Worm (Caenorhabditis elegans) whole organism, mixed stage, embryonic: ENCODE data around the gene M163.1.

Experiments
- M03D4.4 ChIP-seq: sonication (generic microtip); optimal IDR thresholded peaks from 2 replicates; lab custom pipeline; 2017; ENCODE audit warnings: mild to moderate bottlenecking, missing genetic modification characterization, missing compliant biosample characterization
- bed-3 ChIP-seq: fragments of 200-800 bp; sonication (Bioruptor generic); optimal IDR thresholded peaks from 3 replicates; lab custom pipeline; 2018; ENCODE audit warnings: mild to moderate bottlenecking, missing genetic modification characterization, moderate library complexity, missing compliant biosample characterization
- blmp-1 ChIP-seq: fragments of 150-350 bp; optimal IDR thresholded peaks from 2 replicates; lab custom pipeline; 2014; ENCODE audit warnings: missing biosample characterization, missing genetic modification characterization
- ceh-39 ChIP-seq: fragments of 150-350 bp; optimal IDR thresholded peaks from 2 replicates; lab custom pipeline; 2014; ENCODE audit warnings: missing biosample characterization, missing genetic modification characterization
- ceh-43 ChIP-seq: fragments of 200-800 bp; sonication (Bioruptor generic); optimal IDR thresholded peaks from 2 replicates; lab custom pipeline; 2018; ENCODE audit warnings: mild to moderate bottlenecking, missing genetic modification characterization, moderate library complexity, missing compliant biosample characterization
- ceh-83 ChIP-seq: fragments of 200-800 bp; sonication (Bioruptor generic); optimal IDR thresholded peaks from 2 replicates; lab custom pipeline; 2018; ENCODE audit warnings: mild to moderate bottlenecking, missing genetic modification characterization, missing compliant biosample characterization
- cnd-1 ChIP-seq: fragments of 200-800 bp; sonication (Bioruptor generic); optimal IDR thresholded peaks from 2 replicates; lab custom pipeline; 2018; ENCODE audit warnings: mild to moderate bottlenecking, missing genetic modification characterization, missing compliant biosample characterization
- drap-1 ChIP-seq: fragments of 200-800 bp; sonication (Bioruptor generic); optimal IDR thresholded peaks from 3 replicates; lab custom pipeline; 2018; ENCODE audit warnings: mild to moderate bottlenecking, missing genetic modification characterization, missing compliant biosample characterization
- elt-1 ChIP-seq: sonication (generic microtip); optimal IDR thresholded peaks from 2 replicates; lab custom pipeline; 2017; ENCODE audit warnings: missing genetic modification characterization, mild to moderate bottlenecking, missing compliant biosample characterization, antibody characterized with exemption, moderate library complexity, borderline replicate concordance; ENCODE audit not compliant: insufficient read depth
- elt-3 ChIP-seq: fragments of 150-350 bp; optimal IDR thresholded peaks from 2 replicates; lab custom pipeline; 2014; ENCODE audit warnings: missing biosample characterization, missing genetic modification characterization
- flh-1 ChIP-seq: fragments of 200-800 bp; sonication (Bioruptor generic); optimal IDR thresholded peaks from 2 replicates; lab custom pipeline; 2018; ENCODE audit warnings: mild to moderate bottlenecking, missing genetic modification characterization, moderate library complexity, missing compliant biosample characterization
- ham-2 ChIP-seq: fragments of 200-800 bp; sonication (Bioruptor generic); optimal IDR thresholded peaks from 2 replicates; lab custom pipeline; 2018; ENCODE audit warnings: mild to moderate bottlenecking, missing genetic modification characterization, missing compliant biosample characterization
- lin-32 ChIP-seq: fragments of 200-800 bp; sonication (Bioruptor generic); optimal IDR thresholded peaks from 2 replicates; lab custom pipeline; 2018; ENCODE audit warnings: mild to moderate bottlenecking, missing genetic modification characterization, missing compliant biosample characterization
- lsy-2 ChIP-seq: fragments of 150-350 bp; optimal IDR thresholded peaks from 2 replicates; lab custom pipeline; 2014; ENCODE audit warnings: missing biosample characterization, missing genetic modification characterization
- mab-5 ChIP-seq: fragments of 150-350 bp; optimal IDR thresholded peaks from 2 replicates; lab custom pipeline; 2014; ENCODE audit warnings: missing biosample characterization, missing genetic modification characterization
- mep-1 ChIP-seq: fragments of 150-350 bp; optimal IDR thresholded peaks from 2 replicates; lab custom pipeline; 2017; ENCODE audit warnings: missing biosample characterization, missing genetic modification reagents, missing genetic modification characterization, inconsistent platforms
- mls-2 ChIP-seq: sonication (generic microtip); optimal IDR thresholded peaks from 2 replicates; lab custom pipeline; 2016; ENCODE audit warnings: mild to moderate bottlenecking, missing genetic modification characterization, moderate library complexity, missing compliant biosample characterization
- nhr-12 ChIP-seq: fragments of 150-350 bp; optimal IDR thresholded peaks from 2 replicates; lab custom pipeline; 2014; ENCODE audit warnings: missing biosample characterization, missing genetic modification characterization
- nhr-2 ChIP-seq: fragments of 150-350 bp; optimal IDR thresholded peaks from 2 replicates; lab custom pipeline; 2014; ENCODE audit warnings: missing biosample characterization, missing genetic modification characterization
- nhr-237 ChIP-seq: fragments of 150-350 bp; optimal IDR thresholded peaks from 2 replicates; lab custom pipeline; 2014; ENCODE audit warnings: missing biosample characterization, missing genetic modification characterization
- nhr-28 ChIP-seq: fragments of 150-350 bp; optimal IDR thresholded peaks from 2 replicates; lab custom pipeline; 2014; ENCODE audit warnings: missing biosample characterization, missing genetic modification characterization
- nhr-76 ChIP-seq: sonication (generic microtip); optimal IDR thresholded peaks from 2 replicates; lab custom pipeline; 2017; ENCODE audit warnings: missing biosample characterization, missing genetic modification characterization
- pha-4 ChIP-seq: fragments of 150-350 bp; optimal IDR thresholded peaks from 2 replicates; lab custom pipeline; 2018; ENCODE audit warnings: missing biosample characterization, missing genetic modification reagents, missing genetic modification characterization
- sem-2 ChIP-seq: fragments of 200-800 bp; sonication (Bioruptor generic); optimal IDR thresholded peaks from 2 replicates; lab custom pipeline; 2018; ENCODE audit warnings: mild to moderate bottlenecking, missing genetic modification characterization, missing compliant biosample characterization
- snpc-4 ChIP-seq: fragments of 150-350 bp; optimal IDR thresholded peaks from 2 replicates; lab custom pipeline; 2014; ENCODE audit warnings: missing biosample characterization, missing genetic modification characterization
- sptf-1 ChIP-seq: sonication (generic microtip); optimal IDR thresholded peaks from 2 replicates; lab custom pipeline; 2017; ENCODE audit warnings: mild to moderate bottlenecking, missing genetic modification characterization, moderate library complexity, missing compliant biosample characterization
- tbx-8 ChIP-seq: fragments of 200-800 bp; sonication (Bioruptor generic); optimal IDR thresholded peaks from 2 replicates; lab custom pipeline; 2018; ENCODE audit warnings: mild to moderate bottlenecking, missing genetic modification characterization, moderate library complexity, missing compliant biosample characterization
- unc-120 ChIP-seq: sonication (generic microtip); optimal IDR thresholded peaks from 2 replicates; lab custom pipeline; 2017; ENCODE audit warnings: missing genetic modification characterization, missing compliant biosample characterization; ENCODE audit not compliant: poor library complexity, severe bottlenecking
- unc-39 ChIP-seq: fragments of 150-350 bp; optimal IDR thresholded peaks from 2 replicates; lab custom pipeline; 2014; ENCODE audit warnings: missing biosample characterization, missing genetic modification characterization
- unc-62 ChIP-seq: fragments of 150-350 bp; optimal IDR thresholded peaks from 2 replicates; lab custom pipeline; 2014; ENCODE audit warnings: missing biosample characterization, missing genetic modification reagents, missing genetic modification characterization
- zip-8 ChIP-seq: fragments of 150-350 bp; optimal IDR thresholded peaks from 2 replicates; lab custom pipeline; 2014; ENCODE audit warnings: missing biosample characterization, missing genetic modification characterization

M163.1 gene

DNA sequence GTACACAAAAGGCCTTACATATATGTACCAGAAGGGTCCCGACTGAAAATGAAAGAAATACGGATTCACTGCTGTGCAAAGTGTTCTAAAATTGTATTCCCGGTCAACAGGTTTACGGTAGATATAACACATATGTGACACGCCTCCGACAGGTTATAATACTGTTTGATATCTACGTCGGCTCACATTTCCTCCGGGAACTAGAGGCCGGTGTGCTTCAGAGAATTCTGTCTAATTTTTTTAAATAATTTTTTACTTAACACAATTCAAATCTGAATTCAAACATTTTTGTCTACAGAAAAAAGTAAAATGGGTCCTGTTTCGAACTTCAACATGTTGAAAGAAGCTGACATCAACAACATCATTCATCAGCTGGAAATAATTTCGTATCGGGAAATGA is 39.6 kb upstream of the M163.1 start, which contains the start of gene T24C2.3:
TSS of gene T24C2.3 (plus strand) at position 301 of the 400 bp plus-strand sequence.
- TF ChIP-seq ceh-43 (GFP tag; lab: Kevin White, UChicago) = no peak
- no peak for TF ChIP-seq M03D4.4 (tag; lab: Kevin White, UChicago)
- no peak for TF ChIP-seq lsy-2 (tag; lab: Kevin White, UChicago)
- no peak for TF ChIP-seq nhr-76
- no peak for TF ChIP-seq lin-32 (GFP tag; lab: Kevin White, UChicago)
- no peak for TF ChIP-seq nhr-28

DNA sequence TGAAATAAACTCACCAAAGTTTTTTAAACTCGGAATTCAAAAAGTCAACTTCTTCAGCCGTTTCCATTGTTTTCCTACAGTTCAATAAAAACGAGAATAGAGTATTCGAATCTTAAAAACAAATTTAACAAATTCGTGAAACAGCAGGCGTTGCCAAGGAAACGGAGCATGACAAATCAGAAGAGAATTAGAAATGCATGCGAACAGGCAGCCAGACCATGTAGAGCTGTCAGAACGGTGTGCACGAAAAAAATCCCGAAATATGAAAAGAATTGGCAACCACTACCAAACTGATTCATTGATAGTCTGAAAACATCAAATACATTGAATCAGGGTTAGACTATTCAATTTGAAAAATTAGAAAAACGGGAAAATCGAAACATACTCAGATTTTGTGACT is 38.4 kb upstream of the M163.1 start, which contains the start of gene fbxa-81:
TSS of gene fbxa-81 (minus strand) at position 101 of the 400 bp plus-strand sequence.
- TF ChIP-seq mab-5 (tag; lab: Kevin White, UChicago) (no peak), unc-62 (GFP tag; lab: Kevin White, UChicago) (no peak), mls-2 (tag; lab: Kevin White, UChicago) (no peak), nhr-12 (tag; lab: Kevin White, UChicago) (no peak), blmp-1 (tag; lab: Kevin White, UChicago) (no peak), ceh-43 (GFP tag; lab: Kevin White, UChicago) (no peak), nhr-76 (no peak), unc-39 (tag; lab: Kevin White, UChicago) (no peak), nhr-237 (tag; lab: Kevin White, UChicago) (no peak), bed-3 (GFP tag; lab: Kevin White, UChicago) (no peak), sptf-1 (tag; lab: Kevin White, UChicago) (no peak), mep-1 (tag; lab: Kevin White, UChicago) (no peak)

DNA sequence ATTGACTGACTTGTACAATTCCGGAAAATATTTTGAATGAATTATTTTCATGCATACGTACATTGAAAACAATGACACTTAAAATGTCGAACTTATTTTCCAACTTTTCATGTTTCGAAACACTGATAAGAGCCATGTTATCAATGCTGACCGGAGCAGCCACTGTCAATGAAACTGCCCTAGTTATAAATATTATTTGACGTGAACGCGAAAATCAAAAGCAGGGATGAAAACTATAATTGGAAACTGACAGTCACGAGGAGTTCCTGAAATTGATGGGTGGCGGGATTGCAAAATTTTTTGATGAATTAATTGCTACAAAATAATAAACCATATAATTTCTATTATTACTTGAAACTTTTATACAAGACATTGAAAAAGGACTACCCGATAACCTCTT is 35.8 kb upstream of the M163.1 start:
- TF ChIP-seq lin-32 (GFP tag; lab: Kevin White, UChicago) (no peak), lsy-2 (tag; lab: Kevin White, UChicago) (no peak), zip-8 (no peak), blmp-1 (tag; lab: Kevin White, UChicago) (no peak), flh-1 (GFP tag; lab: Kevin White, UChicago) (no peak), elt-1 (tag; lab: Kevin White, UChicago) (no peak), nhr-12 (tag; lab: Kevin White, UChicago) (no peak), unc-120 (no peak), sem-2 (GFP tag; lab: Kevin White, UChicago) (no peak), nhr-2 (tag; lab: Kevin White, UChicago) (no peak), M03D4.4 (tag; lab: Kevin White, UChicago) (no peak), nhr-237 (tag; lab: Kevin White, UChicago) (no peak), snpc-4 (no peak), tbx-8 (GFP tag; lab: Kevin White, UChicago) (no peak), elt-3 (tag; lab: Kevin White, UChicago) (no peak)

DNA sequence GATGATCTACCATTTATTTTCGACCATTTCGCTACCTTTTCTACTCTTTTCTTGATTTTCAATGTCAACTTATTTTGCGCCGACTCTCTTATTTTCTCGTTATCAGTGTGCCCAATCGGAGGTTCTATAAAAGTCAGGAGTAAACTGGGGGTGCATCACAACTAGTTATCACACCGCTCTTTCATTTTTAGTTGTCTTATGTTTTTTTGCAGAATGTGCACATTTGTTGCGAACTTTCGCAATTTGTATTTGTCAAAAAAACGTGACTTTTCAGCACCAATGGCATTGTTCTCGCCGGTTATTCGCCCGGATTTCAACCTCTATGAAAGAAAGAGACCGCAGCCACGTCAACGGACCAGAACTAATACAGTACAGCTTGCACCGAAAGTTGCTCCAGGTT is 34.0 kb upstream of the M163.1 start:
- TF ChIP-seq nhr-2 (tag; lab: Kevin White, UChicago) = no peak
- no peak for TF ChIP-seq elt-3 (tag; lab: Kevin White, UChicago)
- no peak for TF ChIP-seq unc-120
- TF ChIP-seq pha-4 (tag; lab: Kevin White, UChicago) = no peak
- TF ChIP-seq nhr-76 = no peak
- no peak for TF ChIP-seq mab-5 (tag; lab: Kevin White, UChicago)
- no peak for TF ChIP-seq ceh-83 (GFP tag; lab: Kevin White, UChicago)
- no peak for TF ChIP-seq zip-8
- TF ChIP-seq nhr-237 (tag; lab: Kevin White, UChicago) = no peak
- TF ChIP-seq drap-1 (GFP tag; lab: Kevin White, UChicago) = no peak
- TF ChIP-seq bed-3 (GFP tag; lab: Kevin White, UChicago) = no peak
- TF ChIP-seq nhr-12 (tag; lab: Kevin White, UChicago) = no peak
- no peak for TF ChIP-seq blmp-1 (tag; lab: Kevin White, UChicago)

DNA sequence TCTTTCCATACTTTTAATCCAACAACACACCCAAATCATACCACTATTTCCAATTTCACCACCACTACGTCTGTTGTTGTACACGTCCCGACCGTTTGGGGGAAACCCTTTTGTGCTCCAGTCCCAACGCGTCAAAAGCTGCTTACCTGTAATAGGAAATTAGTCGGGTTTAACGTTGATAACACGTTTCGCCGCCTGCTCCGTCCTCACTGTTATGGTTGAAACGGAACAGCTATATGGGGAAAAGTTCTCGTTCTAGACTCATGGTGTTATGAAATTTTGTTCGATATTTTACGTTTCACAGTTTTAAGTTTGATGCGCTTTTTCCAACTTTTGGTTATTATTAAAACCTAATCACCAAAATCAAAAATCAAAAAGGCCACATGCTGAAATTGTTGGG is 32.3 kb upstream of the M163.1 start:
- TF ChIP-seq zip-8 = no peak
- TF ChIP-seq pha-4 (tag; lab: Kevin White, UChicago) = no peak
- no peak for TF ChIP-seq ceh-83 (GFP tag; lab: Kevin White, UChicago)
- no peak for TF ChIP-seq nhr-12 (tag; lab: Kevin White, UChicago)
- TF ChIP-seq unc-39 (tag; lab: Kevin White, UChicago) = no peak
- no peak for TF ChIP-seq ham-2 (GFP tag; lab: Kevin White, UChicago)
- TF ChIP-seq nhr-2 (tag; lab: Kevin White, UChicago) = no peak
- no peak for TF ChIP-seq ceh-39
- TF ChIP-seq tbx-8 (GFP tag; lab: Kevin White, UChicago) = no peak
- no peak for TF ChIP-seq ceh-43 (GFP tag; lab: Kevin White, UChicago)
- no peak for TF ChIP-seq snpc-4
- TF ChIP-seq lsy-2 (tag; lab: Kevin White, UChicago) = no peak
- no peak for TF ChIP-seq M03D4.4 (tag; lab: Kevin White, UChicago)
- TF ChIP-seq elt-1 (tag; lab: Kevin White, UChicago) = no peak
- TF ChIP-seq mls-2 (tag; lab: Kevin White, UChicago) = no peak
- no peak for TF ChIP-seq nhr-237 (tag; lab: Kevin White, UChicago)
- TF ChIP-seq cnd-1 (tag; lab: Kevin White, UChicago) = no peak
